Worm (Caenorhabditis elegans) whole organism, mixed stage, embryonic: Measurements from ENCODE around the gene wdr-31.

ENCODE experiments used
- M03D4.4 ChIP-seq: sonication (generic microtip); optimal IDR thresholded peaks from 2 replicates; lab custom pipeline; 2017; ENCODE audit warnings: mild to moderate bottlenecking, missing genetic modification characterization, missing compliant biosample characterization
- bed-3 ChIP-seq: fragments of 200-800 bp; sonication (Bioruptor generic); optimal IDR thresholded peaks from 3 replicates; lab custom pipeline; 2018; ENCODE audit warnings: mild to moderate bottlenecking, missing genetic modification characterization, moderate library complexity, missing compliant biosample characterization
- blmp-1 ChIP-seq: fragments of 150-350 bp; optimal IDR thresholded peaks from 2 replicates; lab custom pipeline; 2014; ENCODE audit warnings: missing biosample characterization, missing genetic modification characterization
- ceh-39 ChIP-seq: fragments of 150-350 bp; optimal IDR thresholded peaks from 2 replicates; lab custom pipeline; 2014; ENCODE audit warnings: missing biosample characterization, missing genetic modification characterization
- ceh-43 ChIP-seq: fragments of 200-800 bp; sonication (Bioruptor generic); optimal IDR thresholded peaks from 2 replicates; lab custom pipeline; 2018; ENCODE audit warnings: mild to moderate bottlenecking, missing genetic modification characterization, moderate library complexity, missing compliant biosample characterization
- ceh-83 ChIP-seq: fragments of 200-800 bp; sonication (Bioruptor generic); optimal IDR thresholded peaks from 2 replicates; lab custom pipeline; 2018; ENCODE audit warnings: mild to moderate bottlenecking, missing genetic modification characterization, missing compliant biosample characterization
- ces-1 ChIP-seq: fragments of 150-350 bp; optimal IDR thresholded peaks from 2 replicates; lab custom pipeline; 2014; ENCODE audit warnings: missing biosample characterization, missing genetic modification reagents, missing genetic modification characterization
- cnd-1 ChIP-seq: fragments of 200-800 bp; sonication (Bioruptor generic); optimal IDR thresholded peaks from 2 replicates; lab custom pipeline; 2018; ENCODE audit warnings: mild to moderate bottlenecking, missing genetic modification characterization, missing compliant biosample characterization
- elt-1 ChIP-seq: sonication (generic microtip); optimal IDR thresholded peaks from 2 replicates; lab custom pipeline; 2017; ENCODE audit warnings: missing genetic modification characterization, mild to moderate bottlenecking, missing compliant biosample characterization, antibody characterized with exemption, moderate library complexity, borderline replicate concordance; ENCODE audit not compliant: insufficient read depth
- elt-3 ChIP-seq: fragments of 150-350 bp; optimal IDR thresholded peaks from 2 replicates; lab custom pipeline; 2014; ENCODE audit warnings: missing biosample characterization, missing genetic modification characterization
- flh-1 ChIP-seq: fragments of 200-800 bp; sonication (Bioruptor generic); optimal IDR thresholded peaks from 2 replicates; lab custom pipeline; 2018; ENCODE audit warnings: mild to moderate bottlenecking, missing genetic modification characterization, moderate library complexity, missing compliant biosample characterization
- ham-2 ChIP-seq: fragments of 200-800 bp; sonication (Bioruptor generic); optimal IDR thresholded peaks from 2 replicates; lab custom pipeline; 2018; ENCODE audit warnings: mild to moderate bottlenecking, missing genetic modification characterization, missing compliant biosample characterization
- hlh-1 ChIP-seq: fragments of 150-350 bp; optimal IDR thresholded peaks from 2 replicates; lab custom pipeline; 2014; ENCODE audit warnings: missing biosample characterization, missing genetic modification reagents, missing genetic modification characterization
- lin-13 ChIP-seq: fragments of 150-350 bp; optimal IDR thresholded peaks from 2 replicates; lab custom pipeline; 2014; ENCODE audit warnings: missing biosample characterization, missing genetic modification characterization
- lin-32 ChIP-seq: fragments of 200-800 bp; sonication (Bioruptor generic); optimal IDR thresholded peaks from 2 replicates; lab custom pipeline; 2018; ENCODE audit warnings: mild to moderate bottlenecking, missing genetic modification characterization, missing compliant biosample characterization
- lsy-2 ChIP-seq: fragments of 150-350 bp; optimal IDR thresholded peaks from 2 replicates; lab custom pipeline; 2014; ENCODE audit warnings: missing biosample characterization, missing genetic modification characterization
- mab-5 ChIP-seq: fragments of 150-350 bp; optimal IDR thresholded peaks from 2 replicates; lab custom pipeline; 2014; ENCODE audit warnings: missing biosample characterization, missing genetic modification characterization
- mls-2 ChIP-seq: sonication (generic microtip); optimal IDR thresholded peaks from 2 replicates; lab custom pipeline; 2016; ENCODE audit warnings: mild to moderate bottlenecking, missing genetic modification characterization, moderate library complexity, missing compliant biosample characterization
- nhr-2 ChIP-seq: fragments of 150-350 bp; optimal IDR thresholded peaks from 2 replicates; lab custom pipeline; 2014; ENCODE audit warnings: missing biosample characterization, missing genetic modification characterization
- nhr-237 ChIP-seq: fragments of 150-350 bp; optimal IDR thresholded peaks from 2 replicates; lab custom pipeline; 2014; ENCODE audit warnings: missing biosample characterization, missing genetic modification characterization
- nhr-28 ChIP-seq: fragments of 150-350 bp; optimal IDR thresholded peaks from 2 replicates; lab custom pipeline; 2014; ENCODE audit warnings: missing biosample characterization, missing genetic modification characterization
- pha-4 ChIP-seq: fragments of 150-350 bp; optimal IDR thresholded peaks from 2 replicates; lab custom pipeline; 2018; ENCODE audit warnings: missing biosample characterization, missing genetic modification reagents, missing genetic modification characterization
- sem-2 ChIP-seq: fragments of 200-800 bp; sonication (Bioruptor generic); optimal IDR thresholded peaks from 2 replicates; lab custom pipeline; 2018; ENCODE audit warnings: mild to moderate bottlenecking, missing genetic modification characterization, missing compliant biosample characterization
- snpc-4 ChIP-seq: fragments of 150-350 bp; optimal IDR thresholded peaks from 2 replicates; lab custom pipeline; 2014; ENCODE audit warnings: missing biosample characterization, missing genetic modification characterization
- sptf-1 ChIP-seq: sonication (generic microtip); optimal IDR thresholded peaks from 2 replicates; lab custom pipeline; 2017; ENCODE audit warnings: mild to moderate bottlenecking, missing genetic modification characterization, moderate library complexity, missing compliant biosample characterization
- tbx-8 ChIP-seq: fragments of 200-800 bp; sonication (Bioruptor generic); optimal IDR thresholded peaks from 2 replicates; lab custom pipeline; 2018; ENCODE audit warnings: mild to moderate bottlenecking, missing genetic modification characterization, moderate library complexity, missing compliant biosample characterization
- unc-120 ChIP-seq: sonication (generic microtip); optimal IDR thresholded peaks from 2 replicates; lab custom pipeline; 2017; ENCODE audit warnings: missing genetic modification characterization, missing compliant biosample characterization; ENCODE audit not compliant: poor library complexity, severe bottlenecking
- unc-39 ChIP-seq: fragments of 150-350 bp; optimal IDR thresholded peaks from 2 replicates; lab custom pipeline; 2014; ENCODE audit warnings: missing biosample characterization, missing genetic modification characterization
- unc-62 ChIP-seq: fragments of 150-350 bp; optimal IDR thresholded peaks from 2 replicates; lab custom pipeline; 2014; ENCODE audit warnings: missing biosample characterization, missing genetic modification reagents, missing genetic modification characterization
- zip-8 ChIP-seq: fragments of 150-350 bp; optimal IDR thresholded peaks from 2 replicates; lab custom pipeline; 2014; ENCODE audit warnings: missing biosample characterization, missing genetic modification characterization
- ztf-11 ChIP-seq: fragments of 150-350 bp; optimal IDR thresholded peaks from 2 replicates; lab custom pipeline; 2014; ENCODE audit warnings: missing biosample characterization, missing genetic modification characterization

wdr-31 gene

DNA sequence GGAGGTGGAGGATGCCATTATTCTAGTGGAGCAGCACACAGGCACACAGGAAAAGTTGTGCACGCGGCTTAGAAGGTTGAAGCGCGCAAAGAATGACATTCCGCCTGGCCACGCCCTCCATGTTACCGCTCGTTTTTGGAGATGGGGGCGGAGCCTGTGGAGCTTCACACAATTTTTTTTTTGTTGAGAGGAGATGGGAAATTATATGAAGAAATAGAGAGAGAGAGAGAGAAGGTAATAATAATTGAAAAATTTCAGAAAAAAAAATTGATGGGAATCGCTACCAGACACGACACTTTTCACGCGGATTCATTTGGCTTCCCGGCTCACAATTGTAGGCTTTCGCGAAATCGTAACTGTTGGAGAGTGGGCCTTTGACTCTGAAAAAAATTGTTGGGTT lies 17.8 kb downstream of the wdr-31 start, which contains the start of gene T05A8.3:
T05A8.3 (minus strand) TSS at position 101 of the 400 bp plus-strand sequence.
- TF ChIP-seq ham-2 (GFP tag; lab: Kevin White, UChicago) (no peak), snpc-4 (tag; lab: Kevin White, UChicago) (no peak), zip-8 (tag; lab: Kevin White, UChicago) (no peak), elt-1 (tag; lab: Kevin White, UChicago) (no peak), ztf-11 (no peak)

DNA sequence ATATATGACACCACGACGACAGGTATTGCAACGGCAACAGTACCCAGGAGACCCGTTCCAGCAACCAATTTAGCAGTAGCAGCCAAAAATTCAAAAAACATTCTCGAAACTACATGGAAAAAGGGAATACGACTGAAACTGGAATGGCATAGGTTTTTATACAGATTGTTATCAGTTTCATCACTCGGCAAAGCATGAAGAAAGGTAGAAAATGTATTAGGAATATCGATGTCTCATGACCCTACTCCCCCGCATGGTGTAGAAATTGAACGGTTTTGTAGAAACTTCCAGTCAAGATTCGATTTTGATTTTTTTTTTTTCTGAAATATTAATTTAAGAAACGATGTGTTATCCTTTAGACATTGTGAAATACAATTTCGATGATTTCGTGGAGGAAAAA lies 24.2 kb downstream of the wdr-31 start, which contains the start of gene T05A8.2:
T05A8.2 (minus strand) TSS at position 101 of the 400 bp plus-strand sequence.
- no peak for TF ChIP-seq hlh-1
- no peak for TF ChIP-seq elt-1 (tag; lab: Kevin White, UChicago)
- TF ChIP-seq ces-1 (GFP tag; lab: Kevin White, UChicago), result no peak
- TF ChIP-seq lsy-2 (tag; lab: Kevin White, UChicago), result no peak

DNA sequence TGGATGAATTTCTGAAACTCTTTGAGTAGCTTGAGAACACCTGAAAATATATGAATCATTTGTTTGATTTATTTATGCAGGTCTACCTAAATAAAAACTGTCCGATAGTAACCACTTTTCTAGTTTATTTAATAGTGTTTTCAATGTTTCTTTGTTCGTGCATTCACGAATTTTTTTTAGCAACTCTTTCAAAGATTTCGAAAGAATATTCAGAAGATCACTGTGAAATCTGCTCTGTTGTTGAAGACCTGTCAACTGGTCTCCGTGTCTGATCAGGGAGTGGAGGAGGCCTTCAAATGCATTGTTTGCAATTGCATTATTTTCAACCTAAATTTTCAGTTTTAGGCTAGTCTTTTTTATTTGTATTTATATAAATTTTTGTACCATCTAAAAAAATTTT lies 25.1 kb downstream of the wdr-31 start, which contains the start of gene T05A8.1:
T05A8.1 (minus strand) TSS at position 101 of the 400 bp plus-strand sequence.
- TF ChIP-seq pha-4 (tag; lab: Kevin White, UChicago) (no peak), unc-39 (tag; lab: Kevin White, UChicago) (no peak), ztf-11 (no peak), M03D4.4 (tag; lab: Kevin White, UChicago) (no peak), elt-3 (tag; lab: Kevin White, UChicago) (no peak), sem-2 (no peak), nhr-237 (tag; lab: Kevin White, UChicago) (no peak)
- TF ChIP-seq, all 35 proteins: peak for 0

DNA sequence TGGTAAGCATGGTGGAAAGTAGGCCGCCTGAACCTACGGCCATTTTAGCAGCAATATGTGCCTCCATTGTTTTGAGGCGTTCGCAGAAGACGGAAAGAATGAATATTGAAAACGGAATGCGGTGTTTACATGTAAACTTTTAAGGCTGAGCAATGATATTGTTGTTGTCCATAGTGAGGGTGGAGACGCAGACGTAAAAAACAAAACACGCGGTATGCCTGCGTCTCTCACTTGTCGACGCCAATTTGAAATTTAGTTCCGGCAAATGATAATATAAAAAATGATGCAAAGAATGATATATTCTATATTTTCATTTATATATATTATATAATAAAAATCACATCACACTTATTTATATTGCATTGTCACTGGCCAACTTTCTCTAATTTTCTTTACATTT lies 27.2 kb downstream of the wdr-31 start, which contains the start of gene Y47G7B.2:
Y47G7B.2 (minus strand) TSS at position 143 of the 400 bp plus-strand sequence.
- TF ChIP-seq elt-1 (tag; lab: Kevin White, UChicago) (no peak), lin-32 (GFP tag; lab: Kevin White, UChicago) (no peak), ceh-83 (GFP tag; lab: Kevin White, UChicago) (no peak), snpc-4 (tag; lab: Kevin White, UChicago) (no peak), pha-4 (tag; lab: Kevin White, UChicago) (no peak), unc-120 (tag; lab: Kevin White, UChicago) (no peak), ham-2 (GFP tag; lab: Kevin White, UChicago) (no peak), hlh-1 (no peak), sptf-1 (tag; lab: Kevin White, UChicago) (no peak), mls-2 (tag; lab: Kevin White, UChicago) (no peak), bed-3 (GFP tag; lab: Kevin White, UChicago) (no peak), mab-5 (tag; lab: Kevin White, UChicago) (no peak), unc-62 (GFP tag; lab: Kevin White, UChicago) (no peak), nhr-2 (tag; lab: Kevin White, UChicago) (no peak), ceh-43 (GFP tag; lab: Kevin White, UChicago) (no peak)

DNA sequence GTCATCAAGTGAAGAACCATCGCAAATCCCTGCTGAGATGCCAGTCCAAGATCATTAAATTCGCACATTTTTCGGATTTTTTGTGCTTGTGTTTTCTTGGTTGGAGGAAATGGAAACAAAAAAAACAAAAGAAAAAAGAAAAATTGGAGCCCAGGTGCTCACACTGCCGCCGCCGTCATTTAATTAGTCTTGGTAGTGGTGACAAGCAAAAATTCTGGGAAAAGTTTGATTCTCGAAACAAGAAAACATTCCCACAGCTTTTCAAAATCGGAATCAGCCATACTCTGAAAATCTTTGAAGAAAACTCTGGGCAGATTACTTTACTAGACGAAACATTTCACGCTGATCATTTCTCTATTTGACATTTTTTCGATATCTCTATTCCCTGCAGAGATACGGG lies 29.9 kb downstream of the wdr-31 start, which contains the start of gene srh-128:
srh-128 (minus strand) TSS at position 101 of the 400 bp plus-strand sequence.
- TF ChIP-seq bed-3 (GFP tag; lab: Kevin White, UChicago), result no peak
- TF ChIP-seq mls-2 (tag; lab: Kevin White, UChicago), result no peak
- TF ChIP-seq nhr-2 (tag; lab: Kevin White, UChicago), result no peak
- TF ChIP-seq nhr-28 (tag; lab: Kevin White, UChicago), result no peak
- no peak for TF ChIP-seq unc-62 (GFP tag; lab: Kevin White, UChicago)
- TF ChIP-seq flh-1 (GFP tag; lab: Kevin White, UChicago), result no peak
- TF ChIP-seq ceh-83 (GFP tag; lab: Kevin White, UChicago), result no peak
- no peak for TF ChIP-seq blmp-1 (tag; lab: Kevin White, UChicago)
- TF ChIP-seq elt-3 (tag; lab: Kevin White, UChicago), result no peak
- no peak for TF ChIP-seq lin-13 (tag; lab: Kevin White, UChicago)
- TF ChIP-seq ceh-43 (GFP tag; lab: Kevin White, UChicago), result no peak
- no peak for TF ChIP-seq elt-1 (tag; lab: Kevin White, UChicago)

DNA sequence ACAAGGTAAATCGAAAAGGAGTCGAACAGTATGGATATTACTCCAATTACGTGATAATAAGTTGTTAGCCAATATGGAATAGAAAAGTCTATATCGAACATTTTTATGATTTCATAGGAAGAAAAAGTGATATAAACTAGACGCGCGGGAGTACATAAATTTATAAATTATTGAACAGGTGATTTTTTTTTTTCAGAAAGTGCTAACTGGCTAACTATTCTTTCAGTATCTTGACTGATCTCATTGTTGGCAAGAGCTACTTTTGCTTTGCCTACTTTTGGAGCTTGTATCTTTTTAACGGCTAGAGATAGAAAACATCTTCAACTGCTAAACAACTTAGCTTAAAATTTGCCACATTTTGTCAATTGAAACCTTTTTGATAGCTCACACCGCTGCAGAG lies 32.3 kb downstream of the wdr-31 start, which contains the start of gene sri-60:
sri-60 (minus strand) TSS at position 101 of the 400 bp plus-strand sequence.
- TF ChIP-seq cnd-1 (tag; lab: Kevin White, UChicago), result no peak
- TF ChIP-seq bed-3 (GFP tag; lab: Kevin White, UChicago), result no peak
- TF ChIP-seq ham-2 (GFP tag; lab: Kevin White, UChicago), result no peak
- TF ChIP-seq lsy-2 (tag; lab: Kevin White, UChicago), result no peak
- no peak for TF ChIP-seq lin-13 (tag; lab: Kevin White, UChicago)
- no peak for TF ChIP-seq tbx-8 (GFP tag; lab: Kevin White, UChicago)
- no peak for TF ChIP-seq nhr-2 (tag; lab: Kevin White, UChicago)
- TF ChIP-seq zip-8 (tag; lab: Kevin White, UChicago), result no peak
- no peak for TF ChIP-seq sem-2
- no peak for TF ChIP-seq blmp-1 (tag; lab: Kevin White, UChicago)
- no peak for TF ChIP-seq ces-1 (GFP tag; lab: Kevin White, UChicago)
- no peak for TF ChIP-seq ceh-39
- TF ChIP-seq ztf-11, result no peak
